Fruit fly (Drosophila melanogaster): ENCODE data around the gene CG7376.
A peak's percentile ranks its signal among the peaks of the same experiment; 100 is the strongest.

Gene CG7376

DNA sequence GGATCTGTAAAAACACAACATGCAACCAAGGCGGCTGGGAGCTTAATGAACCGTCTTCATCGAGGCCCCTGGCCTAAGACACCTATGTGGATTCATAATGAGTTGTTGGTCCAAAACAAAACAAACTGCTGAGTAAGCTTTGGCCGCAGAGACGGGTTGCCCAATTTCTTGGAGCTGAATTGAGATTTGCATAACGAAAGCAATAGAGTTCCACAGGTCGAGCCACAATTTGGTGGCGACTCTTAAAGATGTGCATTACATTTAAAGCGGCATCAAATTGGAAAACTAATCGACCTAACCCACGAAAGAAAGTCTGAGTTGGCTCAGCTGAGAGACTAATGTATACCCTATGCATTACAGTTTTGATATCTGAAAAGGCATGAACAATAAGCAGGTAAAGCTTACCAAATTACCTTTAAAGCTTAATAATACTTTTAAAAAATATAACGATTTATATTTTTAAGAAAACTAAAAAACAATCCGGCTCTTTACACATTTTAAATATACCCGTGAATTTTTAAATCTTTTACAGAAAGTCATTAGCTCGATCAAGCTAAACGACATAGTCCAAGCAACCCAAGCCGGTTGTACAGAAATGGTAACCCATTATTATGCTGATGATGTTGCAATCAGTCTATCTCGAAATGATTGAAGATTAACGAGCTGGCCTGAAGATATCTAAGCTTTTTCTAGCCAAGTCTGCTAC, 16.6 kb upstream of the CG7376 start, which contains the start of gene CG13297 (continued):
- no peak for TF ChIP-seq MESR4 (GFP tag; optimal IDR thresholded peaks at IDR 0.05)
- TF ChIP-seq emc (GFP tag; optimal IDR thresholded peaks at IDR 0.05) = no peak
- TF ChIP-seq stwl (tag; optimal IDR thresholded peaks at IDR 0.05) = no peak
- TF ChIP-seq CG13775 (GFP tag; optimal IDR thresholded peaks at IDR 0.05) = no peak
- TF ChIP-seq Dll (GFP tag; IDR thresholded peaks at IDR 0.05; ENCODE audit: partially characterized antibody) = no peak
- TF ChIP-seq CTCF (GFP tag; optimal IDR thresholded peaks at IDR 0.05) = no peak
- no peak for TF ChIP-seq chm (GFP tag; IDR thresholded peaks at IDR 0.05)
- TF ChIP-seq CG11723 (GFP tag; optimal IDR thresholded peaks at IDR 0.05) = peak; percentile 25
- peak; percentile 36; the same call in 2 of the 3 replicates for TF ChIP-seq H15 (GFP tag; IDR thresholded peaks at IDR 0.05)
- TF ChIP-seq CG11560 (tag; IDR thresholded peaks at IDR 0.05) = no peak
- TF ChIP-seq h (optimal IDR thresholded peaks at IDR 0.05) = no peak
- no peak for TF ChIP-seq Bgb (GFP tag; IDR thresholded peaks at IDR 0.05; ENCODE audit: partially characterized antibody)
- TF ChIP-seq Drgx (GFP tag; IDR thresholded peaks at IDR 0.05) = peak; percentile 37; the same call in 1 of the 2 replicates
- peak; percentile 1 for TF ChIP-seq Med (GFP tag)
- TF ChIP-seq CG34376 (GFP tag; optimal IDR thresholded peaks at IDR 0.05) = no peak
- TF ChIP-seq Ets97D (GFP tag; optimal IDR thresholded peaks at IDR 0.05) = no peak
- TF ChIP-seq NC2β (GFP tag; optimal IDR thresholded peaks at IDR 0.05) = no peak
- no peak for TF ChIP-seq CG9876 (GFP tag; optimal IDR thresholded peaks at IDR 0.05)
- TF ChIP-seq CG7556 (GFP tag; optimal IDR thresholded peaks at IDR 0.05) = peak; percentile 55
- peak; percentile 54 for TF ChIP-seq Blimp-1 (GFP tag; optimal IDR thresholded peaks at IDR 0.05)
- no peak for TF ChIP-seq Gug (GFP tag; IDR thresholded peaks at IDR 0.05)
- no peak for TF ChIP-seq CG43689 (GFP tag; IDR thresholded peaks at IDR 0.05)
- TF ChIP-seq Oaz (GFP tag; IDR thresholded peaks at IDR 0.05) = no peak
- TF ChIP-seq Dfd (GFP tag; optimal IDR thresholded peaks at IDR 0.05) = no peak
- no peak for TF ChIP-seq CG4404 (GFP tag; IDR thresholded peaks at IDR 0.05)
- TF ChIP-seq CG12391 (tag; optimal IDR thresholded peaks at IDR 0.05) = peak; percentile 44
- TF ChIP-seq dmrt11E (tag; optimal IDR thresholded peaks at IDR 0.05) = no peak
- TF ChIP-seq pfk (GFP tag; optimal IDR thresholded peaks at IDR 0.05) = no peak
- peak; percentile 66 for TF ChIP-seq CG6689 (GFP tag; IDR thresholded peaks at IDR 0.05)
- TF ChIP-seq CG12071 (GFP tag; optimal IDR thresholded peaks at IDR 0.05) = no peak
- TF ChIP-seq slp2 (GFP tag; optimal IDR thresholded peaks at IDR 0.05) = no peak
- 0 out of 2 replicates have a peak, but pooled peaks have one; percentile 10 for TF ChIP-seq E2f2 (GFP tag; IDR thresholded peaks at IDR 0.05)
- no peak for TF ChIP-seq BEAF-32 (GFP tag; optimal IDR thresholded peaks at IDR 0.05)
- TF ChIP-seq CG18764 (GFP tag; optimal IDR thresholded peaks at IDR 0.05) = no peak
- TF ChIP-seq CG1233 (GFP tag; optimal IDR thresholded peaks at IDR 0.05) = peak; percentile 45
- TF ChIP-seq wek (GFP tag; optimal IDR thresholded peaks at IDR 0.05) = no peak
- TF ChIP-seq nerfin-1 (tag; optimal IDR thresholded peaks at IDR 0.05) = peak; percentile 64
- TF ChIP-seq CG18599 (GFP tag; optimal IDR thresholded peaks at IDR 0.05) = peak; percentile 37
- TF ChIP-seq gsb (GFP tag; IDR thresholded peaks at IDR 0.05) = no peak
- no peak for TF ChIP-seq rib (GFP tag; IDR thresholded peaks at IDR 0.05)
- no peak for TF ChIP-seq usp (GFP tag; optimal IDR thresholded peaks at IDR 0.05)
- TF ChIP-seq CG17359 (tag; optimal IDR thresholded peaks at IDR 0.05) = peak; percentile 68
- TF ChIP-seq CG10147 (GFP tag; optimal IDR thresholded peaks at IDR 0.05) = peak; percentile 30
- no peak for TF ChIP-seq HmgZ (tag; optimal IDR thresholded peaks at IDR 0.05)
- TF ChIP-seq CHES-1-like (GFP tag; optimal IDR thresholded peaks at IDR 0.05) = no peak
- TF ChIP-seq CG4820 (GFP tag; optimal IDR thresholded peaks at IDR 0.05) = peak; percentile 32
- no peak for TF ChIP-seq fu2 (GFP tag; optimal IDR thresholded peaks at IDR 0.05)
- no peak for TF ChIP-seq CG42726 (GFP tag; IDR thresholded peaks at IDR 0.05; ENCODE audit: partially characterized antibody)
- peak; percentile 33 for TF ChIP-seq CG10209 (GFP tag; optimal IDR thresholded peaks at IDR 0.05)
- TF ChIP-seq Doc2 (GFP tag; IDR thresholded peaks at IDR 0.05) = no peak
- no peak for TF ChIP-seq BtbVII (GFP tag; optimal IDR thresholded peaks at IDR 0.05)
